Worm (Caenorhabditis elegans) whole organism, L4/young adult: ENCODE results near the gene C08E8.3.
"Not testable (repeated sequence)": the region's sequence is repeated elsewhere in the genome, so short reads cannot be mapped to it uniquely, and the experiment has no call there.

Source experiments
- W03F9.2 ChIP-seq: fragments of 150-350 bp; optimal IDR thresholded peaks from 2 replicates; lab custom pipeline; 2014; ENCODE audit warnings: missing biosample characterization, missing genetic modification characterization
- dao-5 ChIP-seq: sonication (generic microtip); optimal IDR thresholded peaks from 2 replicates; lab custom pipeline; 2016; ENCODE audit warnings: missing genotype, missing genetic modification characterization, moderate library complexity, missing compliant biosample characterization
- him-1 ChIP-seq: sonication (generic microtip); optimal IDR thresholded peaks from 2 replicates; lab custom pipeline; 2016; ENCODE audit warnings: missing genotype, missing genetic modification reagents, missing genetic modification characterization, missing compliant biosample characterization

Gene C08E8.3

DNA sequence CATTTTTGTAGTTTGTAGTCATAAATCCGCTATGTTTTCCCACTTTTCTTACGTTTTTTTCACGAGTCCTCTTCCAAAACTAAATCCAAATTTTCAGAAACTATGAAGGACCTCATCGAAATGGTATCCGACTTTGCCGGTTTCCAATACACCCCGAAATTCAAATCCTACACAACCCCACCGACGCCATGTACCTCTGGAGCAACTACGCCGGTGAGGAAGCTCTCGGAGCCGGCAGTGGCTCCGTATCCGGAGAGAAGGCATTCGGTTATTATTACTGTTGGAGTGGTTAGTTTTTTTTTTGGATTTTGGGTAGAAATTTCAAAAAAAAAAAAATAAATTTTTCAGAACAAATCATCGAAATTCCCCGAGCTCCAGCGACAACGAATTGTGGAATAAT lies at the start of gene C08E8.3:
Gene C08E8.3 (plus strand): TSS at position 84 of the 400 bp plus-strand sequence.
- no peak for TF ChIP-seq him-1 (tag; lab: Kevin White, UChicago)
- no peak for TF ChIP-seq W03F9.2 (tag; lab: Kevin White, UChicago)
- TF ChIP-seq dao-5 = no peak

DNA sequence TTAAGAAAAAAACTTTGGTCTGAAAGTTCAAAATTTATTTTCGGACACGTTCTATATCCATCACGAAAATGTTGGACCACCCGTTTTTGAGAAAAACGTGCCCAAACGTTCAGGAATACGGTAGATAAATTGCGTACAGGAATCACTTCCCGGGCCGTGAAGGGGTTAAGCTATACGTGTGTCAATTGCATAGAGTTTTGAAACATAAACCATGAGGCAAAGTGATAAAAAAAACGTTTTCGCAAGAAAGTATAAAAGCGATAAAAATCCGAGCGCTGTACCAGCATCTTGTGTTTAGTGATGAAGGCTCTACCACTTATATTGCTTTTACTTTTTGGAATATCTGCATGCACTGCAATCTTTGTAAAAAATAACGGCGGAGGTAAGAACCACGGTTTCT lies 47.5 kb upstream of the C08E8.3 start, which contains the start of gene Y51A2A.6:
Gene Y51A2A.6 (plus strand): TSS at position 301 of the 400 bp plus-strand sequence.
- TF ChIP-seq him-1 (tag; lab: Kevin White, UChicago); W03F9.2 (tag; lab: Kevin White, UChicago); dao-5: not testable (repeated sequence)

DNA sequence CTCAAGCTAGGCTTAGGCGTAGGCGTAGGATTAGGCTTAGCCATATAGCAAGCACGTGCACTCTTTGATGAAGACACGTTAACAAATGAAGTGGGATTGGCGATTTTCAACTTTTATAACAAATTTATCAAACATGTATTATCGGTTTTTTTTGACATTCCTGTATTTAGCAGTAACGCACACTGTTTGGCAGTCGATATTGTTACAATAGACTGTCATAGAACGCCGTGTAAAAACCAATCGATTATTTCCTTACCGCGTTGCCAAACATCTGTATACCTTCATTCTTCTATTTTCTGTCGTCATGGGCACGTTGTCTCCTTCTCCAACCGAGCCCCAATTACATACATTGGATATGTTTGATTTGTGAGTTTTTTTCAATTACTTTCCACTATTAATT lies 31.6 kb upstream of the C08E8.3 start, which contains the start of gene fbxb-119:
Gene fbxb-119 (plus strand): TSS at position 301 of the 400 bp plus-strand sequence.
- no peak for TF ChIP-seq him-1 (tag; lab: Kevin White, UChicago)

DNA sequence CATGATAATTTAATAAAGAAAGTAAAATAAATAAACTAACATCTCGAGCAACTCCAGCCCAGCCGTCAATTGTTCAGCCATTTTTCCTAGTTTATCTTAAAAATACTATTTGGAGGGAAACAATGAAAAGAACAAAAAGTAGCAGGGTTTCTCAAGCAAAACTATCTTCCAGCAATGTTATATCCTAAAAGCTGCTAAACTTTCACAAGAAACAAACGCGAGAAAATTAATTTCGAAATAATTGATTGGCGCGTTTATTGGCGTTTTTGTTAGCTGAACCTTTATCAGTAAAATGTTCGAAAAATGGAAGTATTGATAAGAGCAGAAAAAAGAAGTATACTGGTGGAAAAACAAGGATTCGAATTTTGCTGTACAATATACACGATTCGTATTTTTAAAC lies 26.7 kb upstream of the C08E8.3 start, which contains the start of gene B0462.5:
Gene B0462.5 (minus strand): TSS at position 101 of the 400 bp plus-strand sequence.
- TF ChIP-seq dao-5 (no peak), W03F9.2 (tag; lab: Kevin White, UChicago) (no peak), him-1 (tag; lab: Kevin White, UChicago) (no peak)

DNA sequence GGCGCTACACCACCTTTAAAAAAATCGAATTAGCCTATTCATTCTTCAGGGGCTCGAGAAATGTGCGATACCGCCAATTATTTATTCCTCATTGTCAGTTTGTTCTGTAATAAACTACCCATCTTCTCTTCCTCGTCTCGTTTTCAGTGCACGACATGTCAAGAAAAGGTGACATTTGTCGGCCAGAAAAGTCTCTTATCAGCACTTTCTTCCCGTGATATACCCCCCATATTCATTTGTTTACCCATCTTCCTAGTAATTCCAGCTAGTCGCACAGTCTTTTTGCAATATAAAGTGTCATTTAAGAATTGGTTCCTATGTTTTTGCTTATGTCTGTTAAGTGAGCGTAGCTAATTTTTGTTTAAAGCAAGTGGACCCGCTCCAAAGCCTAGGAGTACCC lies 25.4 kb upstream of the C08E8.3 start:
- TF ChIP-seq W03F9.2 (tag; lab: Kevin White, UChicago) (no peak), dao-5 (no peak), him-1 (tag; lab: Kevin White, UChicago) (no peak)

DNA sequence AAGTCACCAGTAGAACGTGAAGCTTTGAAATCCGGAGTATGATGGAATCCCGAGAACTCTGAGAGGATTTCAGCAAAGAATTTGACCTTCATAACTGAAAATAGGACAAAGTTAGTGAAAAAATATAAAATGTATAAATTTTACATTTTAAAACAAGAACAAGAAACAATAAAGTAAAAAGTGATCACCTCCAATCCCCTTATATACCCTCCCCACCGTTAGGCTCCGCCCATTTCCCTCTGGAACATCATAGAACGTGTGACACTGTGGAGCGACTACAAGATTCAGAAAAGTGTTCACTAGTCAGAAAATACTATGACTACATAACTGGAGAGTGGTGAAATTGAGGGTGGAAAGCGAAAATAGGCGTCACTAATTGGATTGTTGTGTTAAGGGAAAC lies 18.8 kb upstream of the C08E8.3 start, which contains the start of gene B0462.4:
Gene B0462.4 (minus strand): TSS at position 101 of the 400 bp plus-strand sequence.
- TF ChIP-seq him-1 (tag; lab: Kevin White, UChicago) = no peak

DNA sequence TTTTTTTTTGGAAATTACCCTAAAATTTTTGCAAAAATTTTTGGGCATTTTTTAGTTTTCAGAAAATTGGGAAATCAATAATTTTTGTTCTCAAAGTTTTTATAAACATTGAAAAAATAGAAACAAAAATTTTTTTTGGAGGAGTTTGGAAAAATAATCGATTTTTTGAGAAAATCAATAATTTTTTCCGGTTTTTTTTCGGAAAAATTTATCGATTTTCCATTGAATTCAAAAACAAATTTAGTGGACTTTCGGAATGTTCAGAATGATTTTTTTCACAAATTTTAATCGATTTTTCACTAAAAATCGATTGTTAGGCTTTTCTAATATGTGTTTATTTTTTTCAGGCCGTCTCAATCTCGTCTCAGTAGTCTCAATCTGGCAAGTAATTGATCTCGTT lies 12.3 kb upstream of the C08E8.3 start:
- TF ChIP-seq dao-5 (no peak), W03F9.2 (tag; lab: Kevin White, UChicago) (no peak), him-1 (tag; lab: Kevin White, UChicago) (no peak)

DNA sequence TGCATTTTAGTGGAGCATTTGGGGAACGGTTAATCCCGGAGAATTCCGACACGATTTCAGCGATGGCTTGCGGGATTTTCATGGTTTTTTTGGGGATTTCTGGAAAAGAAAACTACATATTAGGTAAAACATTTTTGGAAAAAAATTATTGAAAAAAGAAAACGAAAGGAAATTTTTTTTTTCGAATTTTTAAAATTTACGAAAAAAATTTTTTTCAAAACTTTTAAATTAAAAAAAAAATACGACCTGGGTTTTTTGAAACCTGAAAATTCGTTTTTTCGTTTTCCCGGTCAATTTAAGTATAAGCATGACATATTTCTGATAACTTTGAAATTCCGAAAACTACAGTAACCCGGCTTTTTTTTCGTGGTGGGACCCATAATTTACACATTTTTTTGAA lies 10.1 kb upstream of the C08E8.3 start, which contains the start of gene C08E8.10:
Gene C08E8.10 (minus strand): TSS at position 101 of the 400 bp plus-strand sequence.
- TF ChIP-seq W03F9.2 (tag; lab: Kevin White, UChicago) = no peak
- no peak for TF ChIP-seq dao-5
- TF ChIP-seq him-1 (tag; lab: Kevin White, UChicago) = no peak

DNA sequence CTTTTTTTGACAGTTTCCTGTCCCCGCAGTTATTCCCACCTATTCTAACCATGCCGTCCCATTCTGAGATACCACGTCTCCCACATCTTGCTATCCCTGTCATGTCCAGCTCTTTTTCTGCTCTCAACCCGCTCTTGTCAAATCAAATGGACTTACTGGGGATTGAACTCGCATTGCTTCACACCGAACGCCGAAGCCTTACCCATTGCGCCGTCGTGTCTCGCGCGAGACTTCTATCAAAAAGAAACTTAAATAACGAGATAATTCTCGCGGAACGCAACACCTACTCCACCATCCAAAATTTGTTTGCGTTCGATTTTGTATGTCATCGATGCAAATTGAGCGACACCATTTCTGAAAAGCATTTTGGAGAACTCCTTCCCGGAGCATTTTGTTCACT lies 5.7 kb upstream of the C08E8.3 start:
- TF ChIP-seq him-1 (tag; lab: Kevin White, UChicago) (no peak), W03F9.2 (tag; lab: Kevin White, UChicago) (no peak), dao-5 (no peak)

DNA sequence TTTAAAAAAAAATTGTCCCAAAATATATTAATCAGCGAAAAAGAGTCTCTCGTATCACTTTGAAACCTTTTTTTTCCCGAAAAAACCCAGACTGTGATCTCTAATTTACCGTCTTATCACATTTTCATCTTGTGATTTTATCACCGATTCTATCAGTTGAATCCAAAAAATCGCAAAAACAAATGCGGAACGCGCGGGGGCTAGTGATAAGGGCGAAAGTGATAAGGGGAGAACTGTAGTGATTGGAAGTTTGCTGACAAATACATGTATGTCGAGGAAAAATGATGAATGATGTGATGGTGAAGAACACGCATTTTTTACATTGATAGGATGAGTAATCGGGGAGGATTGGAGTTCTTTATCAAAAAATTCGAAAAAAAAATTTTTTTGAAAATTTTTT lies 3.8 kb upstream of the C08E8.3 start:
- no peak for TF ChIP-seq him-1 (tag; lab: Kevin White, UChicago)
- TF ChIP-seq W03F9.2 (tag; lab: Kevin White, UChicago) = peak; percentile 7

DNA sequence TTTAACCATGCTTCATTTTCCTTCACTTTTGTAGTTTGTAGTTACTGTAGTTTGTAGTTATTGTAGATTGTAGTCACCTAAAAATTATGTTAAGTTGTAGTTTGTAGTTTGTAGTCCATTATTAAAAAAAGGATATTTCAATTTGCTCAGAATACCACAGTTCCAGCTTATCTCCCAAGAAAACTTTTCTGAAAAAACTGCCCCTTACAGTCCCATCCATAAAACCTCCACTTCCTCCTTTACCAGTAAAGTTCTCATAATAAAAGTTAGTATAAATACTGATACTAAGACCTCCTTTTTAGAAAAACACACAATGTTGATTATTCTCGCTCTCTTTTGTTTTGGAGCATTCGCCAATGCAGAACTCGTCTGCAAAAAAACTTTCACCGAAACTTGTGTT lies 792 bp downstream of the C08E8.3 start, which contains the start of gene C08E8.11:
Gene C08E8.11 (plus strand): TSS at position 301 of the 400 bp plus-strand sequence.
- no peak for TF ChIP-seq W03F9.2 (tag; lab: Kevin White, UChicago)

DNA sequence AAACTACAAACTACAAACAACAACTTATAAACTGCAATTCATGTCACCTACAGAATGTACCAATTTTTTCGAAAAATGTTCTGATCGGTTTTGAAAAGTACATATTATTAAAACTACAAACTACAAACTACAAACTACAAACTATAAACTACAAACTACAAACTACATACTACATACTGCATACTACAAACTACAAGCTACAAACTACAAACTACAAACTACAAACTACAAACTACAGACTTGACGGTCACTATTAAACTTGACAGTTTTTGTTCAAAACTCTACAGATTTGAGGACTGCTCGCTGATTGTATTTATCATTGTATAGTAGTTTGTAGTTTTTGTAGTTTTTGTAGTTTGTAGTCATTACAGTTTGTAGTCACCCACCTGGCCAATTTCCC lies 4.4 kb downstream of the C08E8.3 start:
- TF ChIP-seq W03F9.2 (tag; lab: Kevin White, UChicago) (no peak), dao-5 (no peak), him-1 (tag; lab: Kevin White, UChicago) (no peak)

DNA sequence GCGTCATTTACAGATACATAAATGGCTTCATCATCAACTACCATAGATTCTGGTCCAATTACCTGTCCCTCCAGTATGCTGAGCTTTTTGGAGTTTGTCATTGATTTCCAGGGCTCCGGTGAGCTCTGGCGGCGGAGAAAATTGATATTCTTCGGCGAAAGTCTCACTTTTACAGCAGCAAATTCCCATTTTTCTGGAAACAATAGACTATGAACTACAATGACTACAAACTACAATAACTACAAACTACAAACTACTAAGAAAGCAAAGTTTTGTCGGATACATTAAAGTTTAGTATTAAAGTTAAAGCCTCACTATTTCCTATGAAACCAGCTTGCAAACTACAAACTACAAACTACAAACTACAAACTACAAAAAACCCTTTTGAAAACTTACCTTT lies 5.8 kb downstream of the C08E8.3 start, which contains the start of gene C08E8.2:
Gene C08E8.2 (minus strand): TSS at position 101 of the 400 bp plus-strand sequence.
- TF ChIP-seq dao-5 = no peak
- no peak for TF ChIP-seq W03F9.2 (tag; lab: Kevin White, UChicago)
- TF ChIP-seq him-1 (tag; lab: Kevin White, UChicago) = no peak

DNA sequence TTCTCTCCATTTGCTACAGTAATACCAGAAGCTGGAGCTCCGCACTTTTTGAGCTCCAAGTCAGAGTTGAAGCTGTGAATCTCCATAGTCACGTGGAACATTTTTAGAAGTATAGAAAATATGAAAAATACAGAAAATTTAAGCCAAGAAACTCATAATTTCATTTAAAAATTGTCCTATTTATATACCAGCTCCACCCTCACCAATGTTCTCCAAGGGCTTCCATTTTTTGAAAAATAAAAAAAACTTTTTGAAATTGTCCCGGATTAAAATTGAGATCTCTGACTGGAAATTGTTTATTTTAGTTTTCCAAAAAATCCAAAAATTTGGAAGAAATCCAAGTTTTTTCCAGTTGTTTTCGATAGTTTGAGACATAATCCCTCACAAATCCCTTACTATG lies 10.0 kb downstream of the C08E8.3 start, which contains the start of gene C08E8.5:
Gene C08E8.5 (minus strand): TSS at position 101 of the 400 bp plus-strand sequence.
- TF ChIP-seq W03F9.2 (tag; lab: Kevin White, UChicago) = no peak
- no peak for TF ChIP-seq dao-5
- TF ChIP-seq him-1 (tag; lab: Kevin White, UChicago) = no peak

DNA sequence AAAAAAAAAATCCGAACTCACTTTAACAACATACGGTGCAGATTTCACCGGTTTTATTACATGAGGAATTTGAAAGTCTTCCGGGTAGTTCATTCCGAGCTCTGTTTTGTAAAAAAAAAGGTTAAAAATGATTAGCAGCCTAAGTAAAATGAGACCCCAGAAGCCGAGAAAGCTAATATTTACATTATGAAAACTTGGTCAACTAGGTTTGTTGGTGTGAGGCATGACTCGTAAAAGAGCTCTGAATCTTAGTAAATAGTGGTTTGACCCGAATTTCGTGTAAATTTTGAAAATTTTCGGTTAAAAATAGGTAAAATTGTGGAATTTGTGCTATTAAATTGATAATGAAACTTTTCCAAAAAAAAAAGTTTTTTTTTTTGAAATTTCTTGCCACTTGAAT lies 12.5 kb downstream of the C08E8.3 start, which contains the start of gene C08E8.1:
Gene C08E8.1 (minus strand): TSS at position 101 of the 400 bp plus-strand sequence.
- TF ChIP-seq him-1 (tag; lab: Kevin White, UChicago) = no peak
- TF ChIP-seq dao-5 = no peak
- no peak for TF ChIP-seq W03F9.2 (tag; lab: Kevin White, UChicago)
